Worm (Caenorhabditis elegans) whole organism, midembryonic: ENCODE results near the gene agxt-1.

Experiments used
- T22C8.4 ChIP-seq: fragments of 200-800 bp; sonication (Bioruptor generic); IDR thresholded peaks from 2 replicates; pipeline ENCODE4 v1.3.6; 2022; ENCODE audit warnings: missing genetic modification characterization, missing compliant biosample characterization
- cog-1 ChIP-seq: sonication (generic microtip); optimal IDR thresholded peaks from 2 replicates; lab custom pipeline; 2016; ENCODE audit warnings: missing genetic modification characterization, missing compliant biosample characterization
- flt-1 ChIP-seq: fragments of 200-800 bp; sonication (Bioruptor generic); IDR thresholded peaks from 2 replicates; pipeline ENCODE4 v1.3.6; 2022; ENCODE audit warnings: missing genetic modification characterization, missing compliant biosample characterization
- klf-2 ChIP-seq: fragments of 200-800 bp; sonication (Bioruptor generic); conservative IDR thresholded peaks from 2 replicates; pipeline ENCODE4 v1.3.6; 2022; ENCODE audit warnings: missing genetic modification reagents, missing genetic modification characterization, missing compliant biosample characterization
- med-1 ChIP-seq: sonication (generic microtip); optimal IDR thresholded peaks from 2 replicates; lab custom pipeline; 2017; ENCODE audit warnings: missing genetic modification characterization, mild to moderate bottlenecking, missing compliant biosample characterization, antibody characterized with exemption, missing genetic modification reagents; ENCODE audit not compliant: insufficient read depth
- ref-1 ChIP-seq: fragments of 200-800 bp; sonication (Bioruptor generic); conservative IDR thresholded peaks from 2 replicates; pipeline ENCODE4 v1.3.6; 2022; ENCODE audit warnings: missing genetic modification reagents, missing genetic modification characterization, missing compliant biosample characterization
- ztf-23 ChIP-seq: fragments of 200-800 bp; sonication (Bioruptor generic); IDR thresholded peaks from 2 replicates; pipeline ENCODE4 v1.3.6; 2022; ENCODE audit warnings: missing genetic modification reagents, missing genetic modification characterization, missing compliant biosample characterization
- ztf-29 ChIP-seq: fragments of 200-800 bp; sonication (Bioruptor generic); IDR thresholded peaks from 2 replicates; pipeline ENCODE4 v1.3.6; 2022; ENCODE audit warnings: missing genetic modification reagents, missing genetic modification characterization, missing compliant biosample characterization

- TF ChIP-seq ztf-23 (GFP tag; lab: Robert Waterston, UW) (no peak), ztf-29 (GFP tag; lab: Robert Waterston, UW) (no peak), T22C8.4 (no peak), cog-1 (tag; lab: Kevin White, UChicago) (no peak), flt-1 (no peak), ref-1 (no peak), med-1 (no peak), klf-2 (GFP tag; lab: Robert Waterston, UW) (no peak)
Measured at ce11 chrII:8810679-8811413, 34.6 kb upstream of the agxt-1 start, which contains the start of the genes F46C5.9 and rer-1.
